Fruit fly (Drosophila melanogaster): ENCODE measurements around the gene CG45690.

CG45690 gene

DNA sequence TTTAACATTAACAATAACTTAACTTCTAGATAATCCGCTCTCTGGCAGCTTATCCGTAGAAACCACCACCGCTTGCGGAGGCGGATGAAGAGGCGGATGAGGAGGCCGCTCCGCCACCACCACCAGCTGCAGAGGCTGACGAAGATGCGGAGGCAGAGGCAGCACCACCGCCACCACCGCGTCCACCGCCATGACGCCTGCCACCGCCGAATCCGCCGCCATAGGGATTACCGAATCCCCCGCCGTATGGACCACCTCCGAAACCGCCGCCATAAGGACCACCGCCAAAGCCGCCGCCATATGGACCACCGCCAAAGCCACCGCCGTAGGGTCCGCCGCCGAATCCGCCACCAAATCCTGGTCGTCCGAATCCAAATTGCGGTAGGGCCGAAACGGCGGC is 30.7 kb downstream of the CG45690 start:
- no peak for TF ChIP-seq CG32006 (GFP tag; optimal IDR thresholded peaks at IDR 0.05)
- no peak for TF ChIP-seq Hr39 (GFP tag; optimal IDR thresholded peaks at IDR 0.05)
- TF ChIP-seq CG34406 (GFP tag; optimal IDR thresholded peaks at IDR 0.05), result no peak
- no peak for TF ChIP-seq CG1621 (tag; optimal IDR thresholded peaks at IDR 0.05)
- no peak for TF ChIP-seq net (GFP tag; optimal IDR thresholded peaks at IDR 0.05)
- TF ChIP-seq CG10669 (GFP tag; optimal IDR thresholded peaks at IDR 0.05), result no peak
- TF ChIP-seq CG16779 (tag; optimal IDR thresholded peaks at IDR 0.05), result no peak
- no peak for TF ChIP-seq Eip78C (GFP tag)

DNA sequence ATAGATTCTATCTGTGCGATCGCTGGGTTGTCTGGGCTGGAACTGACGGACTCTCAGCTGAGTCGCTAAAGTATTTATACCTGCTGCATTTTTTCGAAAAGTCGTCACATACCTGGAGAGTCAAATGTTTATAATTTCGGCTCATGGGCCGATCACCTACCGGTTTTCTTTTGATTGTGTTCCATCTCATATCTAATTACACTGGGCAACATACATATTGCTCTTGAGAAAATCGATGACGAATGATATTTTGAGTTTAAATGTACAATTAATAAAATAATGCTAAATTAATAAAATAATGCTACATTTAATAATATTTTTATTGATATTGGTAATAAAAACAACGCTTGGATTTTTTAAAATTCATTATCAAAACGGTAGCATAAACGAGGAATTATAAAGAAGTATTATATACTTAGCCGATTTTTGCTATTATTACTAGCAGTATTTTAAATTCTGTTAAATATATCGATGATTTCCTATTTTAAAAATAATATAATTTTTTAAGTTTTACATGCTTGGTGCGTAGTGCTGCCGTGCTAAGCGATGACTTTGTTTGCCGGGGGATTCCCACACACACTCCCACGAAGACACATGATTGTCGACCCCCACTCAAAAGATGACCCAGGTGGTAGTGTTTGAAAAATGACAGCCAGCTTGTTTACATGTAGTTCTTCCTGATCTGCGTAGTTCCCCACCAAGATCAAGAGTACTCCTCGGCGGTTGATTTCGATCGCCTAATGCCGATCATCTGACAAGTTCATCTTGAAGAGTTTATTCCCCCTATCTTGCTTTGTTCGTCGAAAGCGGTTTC is 31.3 kb downstream of the CG45690 start, which contains the start of gene CG7294:
Gene CG7294 (minus strand): TSS at position 51 of the 814 bp plus-strand sequence.
- TF ChIP-seq svp (GFP tag), result no peak
- TF ChIP-seq acj6 (GFP tag; optimal IDR thresholded peaks at IDR 0.05), result no peak
- TF ChIP-seq CG16779 (tag; optimal IDR thresholded peaks at IDR 0.05), result no peak
- TF ChIP-seq lz (GFP tag; optimal IDR thresholded peaks at IDR 0.05), result no peak
- no peak for TF ChIP-seq dsx (GFP tag; optimal IDR thresholded peaks at IDR 0.05; ENCODE audit: poor library complexity, severe bottlenecking)
- no peak for TF ChIP-seq Hr39 (GFP tag; optimal IDR thresholded peaks at IDR 0.05)

DNA sequence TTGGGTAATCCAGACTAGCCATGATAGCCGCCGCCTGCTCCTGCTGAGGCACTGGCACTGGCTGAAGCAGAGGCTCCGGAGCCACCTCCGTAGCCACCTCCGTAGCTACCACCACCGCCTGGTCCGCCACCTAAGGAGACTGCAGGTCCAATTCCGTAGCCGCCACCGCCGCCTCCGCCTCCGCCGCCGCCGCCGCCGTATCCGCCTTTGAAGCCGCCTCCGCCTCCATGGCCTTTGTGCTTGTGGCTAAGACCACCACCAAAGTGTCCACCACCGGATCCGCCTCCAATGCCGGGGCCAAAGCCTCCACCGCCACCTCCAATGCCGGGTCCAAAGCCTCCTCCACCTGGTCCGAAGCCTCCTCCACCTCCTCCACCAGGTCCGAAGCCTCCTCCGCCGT is 34.9 kb downstream of the CG45690 start:
- TF ChIP-seq Eip93F (GFP tag; optimal IDR thresholded peaks at IDR 0.05), result no peak
- TF ChIP-seq Sox14 (GFP tag; optimal IDR thresholded peaks at IDR 0.05), result no peak
- TF ChIP-seq OdsH (GFP tag; optimal IDR thresholded peaks at IDR 0.05), result no peak
- no peak for TF ChIP-seq Hr4 (GFP tag; optimal IDR thresholded peaks at IDR 0.05)
- no peak for TF ChIP-seq Hr39 (GFP tag; optimal IDR thresholded peaks at IDR 0.05)
- TF ChIP-seq fd85E (GFP tag; optimal IDR thresholded peaks at IDR 0.05), result no peak
- TF ChIP-seq salr (GFP tag; optimal IDR thresholded peaks at IDR 0.05), result no peak
- no peak for TF ChIP-seq Lpt (GFP tag; optimal IDR thresholded peaks at IDR 0.05)
- no peak for TF ChIP-seq Gug (GFP tag; IDR thresholded peaks at IDR 0.05)
- no peak for TF ChIP-seq vri (GFP tag; optimal IDR thresholded peaks at IDR 0.05)
- TF ChIP-seq topi (GFP tag; optimal IDR thresholded peaks at IDR 0.05), result no peak

DNA sequence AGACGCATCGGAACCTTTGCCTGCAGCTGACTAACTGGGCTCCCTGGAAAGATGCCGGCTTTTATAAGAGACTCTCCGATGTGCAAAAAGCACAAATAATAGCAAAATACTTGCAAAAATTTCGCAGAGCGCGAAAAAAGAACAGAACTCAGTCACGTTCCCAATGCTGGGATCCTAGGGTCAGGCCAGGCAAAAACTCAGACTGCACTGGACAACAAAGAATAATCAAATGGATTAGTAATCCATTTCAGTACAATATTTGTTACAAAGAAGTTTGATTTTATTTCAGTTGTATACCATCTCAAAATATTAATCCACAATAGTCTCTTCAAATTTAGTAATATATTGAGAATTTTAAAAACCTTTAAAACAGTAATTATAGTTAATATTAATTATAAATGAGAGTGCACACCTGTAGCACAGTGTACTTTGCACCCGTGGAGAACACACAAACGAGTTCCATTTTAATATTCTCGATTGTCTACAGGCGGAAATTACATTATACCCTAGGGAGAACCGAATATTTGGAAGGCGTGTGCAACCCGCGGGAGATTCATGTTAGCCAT is 36.1 kb downstream of the CG45690 start, which contains the start of gene CG17108:
Gene CG17108 (minus strand): TSS at position 51 of the 566 bp plus-strand sequence.
- TF ChIP-seq pdm3 (GFP tag; optimal IDR thresholded peaks at IDR 0.05) (no peak), svp (GFP tag) (peak; percentile 80), ss (GFP tag; optimal IDR thresholded peaks at IDR 0.05) (peak in 1 of 2 experiments; percentile 22), dsx (GFP tag; optimal IDR thresholded peaks at IDR 0.05; ENCODE audit: poor library complexity, severe bottlenecking) (peak; percentile 8), CG6808 (GFP tag; optimal IDR thresholded peaks at IDR 0.05) (peak; percentile 42), dac (GFP tag; optimal IDR thresholded peaks at IDR 0.05) (no peak), CG10631 (GFP tag; optimal IDR thresholded peaks at IDR 0.05) (no peak), esn (GFP tag; optimal IDR thresholded peaks at IDR 0.05) (no peak), vri (GFP tag; optimal IDR thresholded peaks at IDR 0.05) (no peak), Ets96B (tag; optimal IDR thresholded peaks at IDR 0.05) (peak; percentile 53), Eip78C (GFP tag) (peak; percentile 30), CG6792 (GFP tag; optimal IDR thresholded peaks at IDR 0.05) (no peak), Sox15 (GFP tag; optimal IDR thresholded peaks at IDR 0.05) (no peak), CG9139 (GFP tag; optimal IDR thresholded peaks at IDR 0.05) (peak; percentile 21)

DNA sequence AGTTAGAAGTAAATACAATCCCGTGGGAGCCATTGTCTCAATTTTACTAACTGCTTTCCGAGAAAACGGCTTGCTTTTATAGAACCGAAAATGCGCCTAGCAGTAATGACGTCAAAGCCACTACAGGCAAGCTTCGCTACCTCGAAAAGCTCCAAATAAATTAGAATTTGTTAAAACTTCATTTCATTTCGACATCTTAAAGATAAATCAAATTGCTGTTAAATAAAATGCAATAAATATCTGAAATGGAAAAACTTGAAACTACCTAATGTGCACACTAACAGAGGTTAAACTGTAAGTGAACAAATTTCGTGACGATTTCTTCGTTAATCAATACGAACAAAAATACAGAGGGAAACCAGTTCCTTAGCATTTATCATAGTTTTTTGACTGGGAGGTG is 39.9 kb downstream of the CG45690 start, which contains the start of gene CG7300:
Gene CG7300 (minus strand): TSS at position 52 of the 400 bp plus-strand sequence.
- TF ChIP-seq CG6276 (GFP tag; optimal IDR thresholded peaks at IDR 0.05) (no peak), CG7368 (GFP tag; optimal IDR thresholded peaks at IDR 0.05) (no peak), fkh (GFP tag; optimal IDR thresholded peaks at IDR 0.05) (no peak), acj6 (GFP tag; optimal IDR thresholded peaks at IDR 0.05) (no peak), CG4318 (GFP tag; optimal IDR thresholded peaks at IDR 0.05) (no peak), Eip78C (GFP tag) (peak; percentile 81), eg (GFP tag; IDR thresholded peaks at IDR 0.05) (0 out of 3 replicates have a peak, but pooled peaks have one; percentile 13), spab (GFP tag; optimal IDR thresholded peaks at IDR 0.05) (no peak), CG10669 (GFP tag; optimal IDR thresholded peaks at IDR 0.05) (no peak), CG32006 (GFP tag; optimal IDR thresholded peaks at IDR 0.05) (peak; percentile 27), svp (GFP tag) (peak; percentile 18), CG34406 (GFP tag; optimal IDR thresholded peaks at IDR 0.05) (no peak)
